Fruit fly (Drosophila melanogaster) whole organism, embryonic: ENCODE data around the gene POLDIP2.
A peak's percentile ranks its signal among the peaks of the same experiment; 100 is the strongest.

Experiments
- Atf6 ChIP-seq: fragments of 200-800 bp; sonication (Bioruptor generic); IDR thresholded peaks from 2 replicates; pipeline ENCODE4 v1.3.6; 2022; ENCODE audit warnings: missing biosample characterization, missing genetic modification characterization
- Bgb ChIP-seq: fragments of 200-800 bp; sonication (Bioruptor generic); IDR thresholded peaks from 2 replicates; pipeline ENCODE4 v1.3.6; 2022; ENCODE audit warnings: missing biosample characterization, missing genetic modification characterization; ENCODE audit not compliant: partially characterized antibody
- CG10654 ChIP-seq: fragments of 200-800 bp; sonication (Bioruptor generic); optimal IDR thresholded peaks from 2 replicates; lab custom pipeline; 2016; ENCODE audit warnings: missing biosample characterization, missing genetic modification characterization
- CG12155 ChIP-seq: fragments of 200-800 bp; sonication (Bioruptor generic); optimal IDR thresholded peaks from 3 replicates; lab custom pipeline; 2016; ENCODE audit warnings: missing biosample characterization, missing genetic modification characterization
- CG14965 ChIP-seq: fragments of 200-800 bp; sonication (Bioruptor generic); optimal IDR thresholded peaks from 2 replicates; lab custom pipeline; 2016; ENCODE audit warnings: missing biosample characterization, missing genetic modification characterization, borderline replicate concordance
- CG1647 ChIP-seq: fragments of 200-800 bp; sonication (Bioruptor generic); optimal IDR thresholded peaks from 3 replicates; lab custom pipeline; 2016; ENCODE audit warnings: missing biosample characterization, missing genetic modification characterization
- CG17186 ChIP-seq: fragments of 200-800 bp; sonication (Bioruptor generic); optimal IDR thresholded peaks from 3 replicates; lab custom pipeline; 2017; ENCODE audit warnings: missing biosample characterization, missing genetic modification reagents, missing genetic modification characterization
- CG17912 ChIP-seq: fragments of 200-800 bp; sonication (Bioruptor generic); optimal IDR thresholded peaks from 2 replicates; lab custom pipeline; 2018; ENCODE audit warnings: missing biosample characterization, mild to moderate bottlenecking, missing genetic modification characterization
- CG2116 ChIP-seq: fragments of 200-800 bp; sonication (Bioruptor generic); optimal IDR thresholded peaks from 3 replicates; lab custom pipeline; 2018; ENCODE audit warnings: missing biosample characterization, mild to moderate bottlenecking, missing genetic modification characterization
- CG4404 ChIP-seq: fragments of 200-800 bp; sonication (Bioruptor generic); IDR thresholded peaks from 2 replicates; pipeline ENCODE4 v1.3.6; 2022; ENCODE audit warnings: missing biosample characterization, missing genetic modification characterization
- CG4730 ChIP-seq: fragments of 200-800 bp; sonication (Bioruptor generic); IDR thresholded peaks from 2 replicates; pipeline ENCODE4 v1.3.6; 2022; ENCODE audit warnings: missing biosample characterization, missing genetic modification characterization
- CG6765 ChIP-seq: fragments of 200-800 bp; sonication (Bioruptor generic); optimal IDR thresholded peaks from 3 replicates; lab custom pipeline; 2017; ENCODE audit warnings: missing biosample characterization, mild to moderate bottlenecking, missing genetic modification characterization
- CG7745 ChIP-seq: fragments of 200-800 bp; sonication (Bioruptor generic); optimal IDR thresholded peaks from 2 replicates; lab custom pipeline; 2018; ENCODE audit warnings: missing biosample characterization, mild to moderate bottlenecking, missing genetic modification characterization, moderate library complexity
- CG7928 ChIP-seq: fragments of 200-800 bp; sonication (Bioruptor generic); optimal IDR thresholded peaks from 2 replicates; lab custom pipeline; 2017; ENCODE audit warnings: missing biosample characterization, mild to moderate bottlenecking, missing genetic modification characterization
- CG8281 ChIP-seq: fragments of 200-800 bp; sonication (Bioruptor generic); optimal IDR thresholded peaks from 2 replicates; lab custom pipeline; 2018; ENCODE audit warnings: missing biosample characterization, mild to moderate bottlenecking, missing genetic modification characterization, moderate library complexity
- CG8924 ChIP-seq: fragments of 200-800 bp; optimal IDR thresholded peaks from 3 replicates; lab custom pipeline; 2019; ENCODE audit warnings: missing biosample characterization, mild to moderate bottlenecking, missing genetic modification characterization, moderate library complexity
- Camta ChIP-seq: fragments of 200-800 bp; sonication (Bioruptor generic); optimal IDR thresholded peaks from 2 replicates; lab custom pipeline; 2016; ENCODE audit warnings: missing biosample characterization, missing genetic modification characterization
- Fer2 ChIP-seq: fragments of 200-800 bp; sonication (Bioruptor generic); optimal IDR thresholded peaks from 2 replicates; lab custom pipeline; 2018; ENCODE audit warnings: missing biosample characterization, mild to moderate bottlenecking, missing genetic modification characterization, moderate library complexity
- Gsc ChIP-seq: fragments of 200-800 bp; sonication (Bioruptor generic); IDR thresholded peaks from 2 replicates; pipeline ENCODE4 v1.3.6; 2022; ENCODE audit warnings: missing biosample characterization, missing genetic modification characterization
- H15 ChIP-seq: fragments of 200-800 bp; sonication (Bioruptor generic); IDR thresholded peaks from 3 replicates; pipeline ENCODE4 v1.3.6; 2022; ENCODE audit warnings: missing biosample characterization, missing genetic modification characterization
- HLH3B ChIP-seq: fragments of 200-800 bp; sonication (Bioruptor generic); IDR thresholded peaks from 2 replicates; pipeline ENCODE4 v1.3.6; 2022; ENCODE audit warnings: missing biosample characterization, missing genetic modification characterization
- Hmx ChIP-seq: fragments of 200-800 bp; sonication (Bioruptor generic); optimal IDR thresholded peaks from 2 replicates; lab custom pipeline; 2016; ENCODE audit warnings: missing biosample characterization, missing genetic modification characterization
- Jarid2 ChIP-seq: fragments of 200-800 bp; sonication (Bioruptor generic); optimal IDR thresholded peaks from 3 replicates; lab custom pipeline; 2017; ENCODE audit warnings: mild to moderate bottlenecking, missing biosample characterization, missing genetic modification reagents, missing genetic modification characterization
- MBD-R2 ChIP-seq: fragments of 200-800 bp; sonication (Bioruptor generic); IDR thresholded peaks from 2 replicates; pipeline ENCODE4 v1.3.6; 2022; ENCODE audit warnings: missing biosample characterization, missing genetic modification characterization
- Oli ChIP-seq: fragments of 200-800 bp; sonication (Bioruptor generic); optimal IDR thresholded peaks from 2 replicates; lab custom pipeline; 2018; ENCODE audit warnings: missing biosample characterization, mild to moderate bottlenecking, missing genetic modification characterization, moderate library complexity
- Sin3A ChIP-seq: fragments of >200 bp; optimal IDR thresholded peaks from 2 replicates; lab custom pipeline; 2018
- bab2 ChIP-seq: fragments of 200-800 bp; sonication (Bioruptor generic); optimal IDR thresholded peaks from 2 replicates; lab custom pipeline; 2016; ENCODE audit warnings: missing biosample characterization, missing genetic modification characterization
- bcd ChIP-seq: fragments of 200-800 bp; sonication (Bioruptor generic); optimal IDR thresholded peaks from 2 replicates; lab custom pipeline; 2017; ENCODE audit warnings: missing biosample characterization, mild to moderate bottlenecking, missing genetic modification characterization
- bigmax ChIP-seq: fragments of 200-800 bp; sonication (Bioruptor generic); optimal IDR thresholded peaks from 2 replicates; lab custom pipeline; 2018; ENCODE audit warnings: missing biosample characterization, mild to moderate bottlenecking, missing genetic modification characterization
- da ChIP-seq: fragments of 200-800 bp; sonication (Bioruptor generic); optimal IDR thresholded peaks from 2 replicates; lab custom pipeline; 2016; ENCODE audit warnings: missing biosample characterization, missing genetic modification characterization
- danr ChIP-seq: fragments of 200-800 bp; sonication (Bioruptor generic); IDR thresholded peaks from 2 replicates; pipeline ENCODE4 v1.3.6; 2022; ENCODE audit warnings: missing biosample characterization, missing genetic modification characterization
- disco-r ChIP-seq: fragments of 200-800 bp; sonication (Bioruptor generic); optimal IDR thresholded peaks from 2 replicates; lab custom pipeline; 2016; ENCODE audit warnings: missing biosample characterization, missing genetic modification characterization
- dmrt99B ChIP-seq: fragments of 200-800 bp; sonication (Bioruptor generic); optimal IDR thresholded peaks from 2 replicates; lab custom pipeline; 2018; ENCODE audit warnings: missing biosample characterization, mild to moderate bottlenecking, missing genetic modification characterization, moderate library complexity
- eve ChIP-seq, 2 experiments: fragments of >200 bp; optimal IDR thresholded peaks; 2 replicates each; lab custom pipeline; 2017; ENCODE audit warnings: missing biosample characterization in 2 of 2, missing genetic modification characterization in 2 of 2
- grn ChIP-seq: fragments of 200-800 bp; sonication (Bioruptor generic); optimal IDR thresholded peaks from 3 replicates; lab custom pipeline; 2017; ENCODE audit warnings: missing biosample characterization, missing genetic modification characterization
- gsb-n ChIP-seq: fragments of 200-800 bp; sonication (Bioruptor generic); optimal IDR thresholded peaks from 3 replicates; lab custom pipeline; 2018; ENCODE audit warnings: missing biosample characterization, mild to moderate bottlenecking, missing genetic modification characterization
- gt ChIP-seq: fragments of 200-800 bp; sonication (Bioruptor generic); IDR thresholded peaks from 2 replicates; pipeline ENCODE4 v1.3.6; 2022; ENCODE audit warnings: missing biosample characterization, missing genetic modification characterization
- ham ChIP-seq: fragments of 200-800 bp; sonication (Bioruptor generic); IDR thresholded peaks from 2 replicates; pipeline ENCODE4 v1.3.6; 2022; ENCODE audit warnings: missing biosample characterization, missing genetic modification characterization
- hb ChIP-seq: fragments of 200-800 bp; sonication (Bioruptor generic); IDR thresholded peaks from 3 replicates; pipeline ENCODE4 v1.3.6; 2022; ENCODE audit warnings: missing biosample characterization, missing genetic modification characterization; ENCODE audit not compliant: partially characterized antibody
- insv ChIP-seq, 2 experiments: fragments of 200-800 bp; sonication (Bioruptor generic); optimal IDR thresholded peaks; 3 replicates each; lab custom pipeline; 2016 to 2018; ENCODE audit warnings: missing biosample characterization in 2 of 2, missing genetic modification characterization in 2 of 2
- lab ChIP-seq: fragments of 200-800 bp; sonication (Bioruptor generic); optimal IDR thresholded peaks from 3 replicates; lab custom pipeline; 2017; ENCODE audit warnings: missing biosample characterization, missing genetic modification characterization, mild to moderate bottlenecking, moderate library complexity, missing genetic modification reagents
- lbe ChIP-seq: fragments of 200-800 bp; sonication (Bioruptor generic); optimal IDR thresholded peaks from 2 replicates; lab custom pipeline; 2016; ENCODE audit warnings: missing biosample characterization, mild to moderate bottlenecking, missing genetic modification characterization
- lmd ChIP-seq: fragments of 200-800 bp; sonication (Bioruptor generic); IDR thresholded peaks from 2 replicates; pipeline ENCODE4 v1.3.6; 2022; ENCODE audit warnings: missing biosample characterization, missing genetic modification characterization
- onecut ChIP-seq: fragments of 200-800 bp; sonication (Bioruptor generic); IDR thresholded peaks from 2 replicates; pipeline ENCODE4 v1.3.6; 2022; ENCODE audit warnings: missing biosample characterization, missing genetic modification characterization
- pum ChIP-seq: fragments of 200-800 bp; sonication (Bioruptor generic); optimal IDR thresholded peaks from 2 replicates; lab custom pipeline; 2016; ENCODE audit warnings: missing biosample characterization, missing genetic modification characterization
- schlank ChIP-seq: fragments of 200-800 bp; sonication (Bioruptor generic); optimal IDR thresholded peaks from 2 replicates; lab custom pipeline; 2018; ENCODE audit warnings: missing biosample characterization, mild to moderate bottlenecking, missing genetic modification characterization
- sens ChIP-seq: fragments of 200-800 bp; sonication (Bioruptor generic); peaks from one replicate; lab custom pipeline; 2016; ENCODE audit warnings: missing biosample characterization, missing genetic modification characterization
- sisA ChIP-seq: fragments of 200-800 bp; sonication (Bioruptor generic); IDR thresholded peaks from 2 replicates; pipeline ENCODE4 v1.3.6; 2022; ENCODE audit warnings: missing biosample characterization, missing genetic modification characterization
- ssp ChIP-seq: fragments of 200-800 bp; sonication (Bioruptor generic); IDR thresholded peaks from 2 replicates; pipeline ENCODE4 v1.3.6; 2022; ENCODE audit warnings: missing biosample characterization, missing genetic modification characterization
- vnd ChIP-seq: fragments of 200-800 bp; sonication (Bioruptor generic); IDR thresholded peaks from 3 replicates; pipeline ENCODE4 v1.3.6; 2022; ENCODE audit warnings: missing biosample characterization, missing genetic modification characterization; ENCODE audit not compliant: partially characterized antibody
- zen ChIP-seq: fragments of 200-800 bp; sonication (Bioruptor generic); optimal IDR thresholded peaks from 3 replicates; lab custom pipeline; 2018; ENCODE audit warnings: missing biosample characterization, mild to moderate bottlenecking, missing genetic modification characterization, moderate library complexity
- zfh2 ChIP-seq: fragments of 200-800 bp; sonication (Bioruptor generic); optimal IDR thresholded peaks from 2 replicates; lab custom pipeline; 2016; ENCODE audit warnings: missing biosample characterization, missing genetic modification characterization

Gene POLDIP2

DNA sequence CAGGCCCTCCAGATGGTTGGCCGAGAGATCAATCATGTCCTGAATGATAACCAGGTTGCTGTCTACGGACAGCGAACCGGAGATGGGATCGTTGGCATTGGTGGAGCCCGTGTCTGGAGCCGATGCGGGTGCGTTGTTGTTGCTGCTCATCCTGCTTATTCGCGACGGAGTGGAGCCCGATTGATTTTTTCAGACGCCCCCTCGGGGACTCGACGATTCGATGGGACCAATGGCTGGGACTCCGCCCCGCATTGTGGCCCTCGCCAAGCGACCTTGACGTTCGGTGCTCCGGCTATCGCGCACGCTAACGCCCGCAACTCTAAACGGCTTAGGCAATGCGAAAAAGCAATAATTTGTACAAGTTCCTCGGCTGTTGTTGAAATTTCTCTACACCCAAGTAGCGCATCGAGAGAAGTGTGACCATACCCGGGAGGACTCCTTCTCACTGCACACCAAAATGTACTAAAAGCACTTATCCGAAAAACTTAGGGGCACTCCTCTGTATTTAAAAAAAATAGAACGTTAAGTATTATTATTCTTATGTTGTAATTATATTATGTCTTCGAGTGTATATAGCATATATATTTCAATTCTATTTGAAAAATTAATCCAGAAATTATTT lies 16.0 kb downstream of the POLDIP2 start, which contains the start of gene ksr (continued):
- TF ChIP-seq CG1647 (GFP tag; lab: Kevin White, UChicago) = no peak
- TF ChIP-seq Atf6 (GFP tag; lab: Robert Waterston, UW) = no peak
- TF ChIP-seq CG7745 (tag; lab: Kevin White, UChicago) = no peak
- TF ChIP-seq CG4404 (GFP tag; lab: Robert Waterston, UW) = no peak
- peak; percentile 80 for TF ChIP-seq MBD-R2 (GFP tag; lab: Robert Waterston, UW)
- no peak for TF ChIP-seq zfh2 (GFP tag; lab: Kevin White, UChicago)
- TF ChIP-seq ham (GFP tag; lab: Robert Waterston, UW) = no peak
- TF ChIP-seq CG4730 (GFP tag; lab: Robert Waterston, UW) = no peak
- no peak for TF ChIP-seq H15 (GFP tag; lab: Robert Waterston, UW)
- peak; percentile 29; the same call in 1 of the 2 replicates for TF ChIP-seq Bgb (GFP tag; lab: Robert Waterston, UW)
- TF ChIP-seq pum (GFP tag; lab: Kevin White, UChicago) = no peak
- TF ChIP-seq CG7928 = no peak
- TF ChIP-seq bcd (GFP tag; lab: Kevin White, UChicago) = no peak
- peak; percentile 50 for TF ChIP-seq CG8924
- TF ChIP-seq HLH3B (GFP tag; lab: Robert Waterston, UW) = no peak
- no peak for TF ChIP-seq eve (GFP tag; optimal IDR thresholded peaks at IDR 0.05; lab: Kevin White, UChicago)
- no peak for TF ChIP-seq grn (GFP tag; lab: Kevin White, UChicago)
- no peak for TF ChIP-seq Fer2 (tag; lab: Kevin White, UChicago)
- no peak for TF ChIP-seq dmrt99B (tag; lab: Kevin White, UChicago)
- no peak for TF ChIP-seq CG17186
- TF ChIP-seq danr (GFP tag; lab: Robert Waterston, UW) = no peak
- TF ChIP-seq CG17912 (GFP tag; lab: Kevin White, UChicago) = no peak
- no peak for TF ChIP-seq Camta (GFP tag; lab: Kevin White, UChicago)
- no peak for TF ChIP-seq Hmx (GFP tag; lab: Kevin White, UChicago)
- TF ChIP-seq CG12155 (GFP tag; lab: Kevin White, UChicago) = no peak
- TF ChIP-seq bigmax (GFP tag; lab: Kevin White, UChicago) = no peak
- TF ChIP-seq onecut (GFP tag; lab: Robert Waterston, UW) = peak; percentile 80
- TF ChIP-seq ssp (GFP tag; lab: Robert Waterston, UW) = peak; percentile 45
- no peak for TF ChIP-seq gt (GFP tag; lab: Robert Waterston, UW)
- peak; percentile 2 for TF ChIP-seq Jarid2 (GFP tag; lab: Kevin White, UChicago)
- no peak for TF ChIP-seq zen (tag; lab: Kevin White, UChicago)
- TF ChIP-seq vnd (GFP tag; lab: Robert Waterston, UW) = no peak
- no peak for TF ChIP-seq Gsc
- TF ChIP-seq CG2116 (GFP tag; lab: Kevin White, UChicago) = peak; percentile 19
- TF ChIP-seq insv (GFP tag; optimal IDR thresholded peaks at IDR 0.05; lab: Kevin White, UChicago) = no peak
- no peak for TF ChIP-seq disco-r (GFP tag; lab: Kevin White, UChicago)
- no peak for TF ChIP-seq CG8281 (tag; lab: Kevin White, UChicago)
- TF ChIP-seq lmd (GFP tag; lab: Robert Waterston, UW) = no peak; the same call in 1 of the 2 replicates
- TF ChIP-seq CG10654 (GFP tag; lab: Kevin White, UChicago) = no peak
- TF ChIP-seq CG6765 (GFP tag; lab: Kevin White, UChicago) = no peak
- TF ChIP-seq gsb-n (tag; lab: Kevin White, UChicago) = no peak
- TF ChIP-seq lab (GFP tag; lab: Kevin White, UChicago) = no peak
- 0 out of 3 replicates have a peak, but pooled peaks have one; percentile 17 for TF ChIP-seq hb (GFP tag; lab: Robert Waterston, UW)
- TF ChIP-seq Oli (tag; lab: Kevin White, UChicago) = no peak
- no peak for TF ChIP-seq lbe (GFP tag; lab: Kevin White, UChicago)
- no peak for TF ChIP-seq schlank
- TF ChIP-seq CG14965 (GFP tag; lab: Kevin White, UChicago) = no peak
- TF ChIP-seq da (GFP tag; lab: Kevin White, UChicago) = no peak
- TF ChIP-seq bab2 (GFP tag; lab: Kevin White, UChicago) = no peak
- TF ChIP-seq sens = peak; percentile 74
- peak; percentile 13 for TF ChIP-seq Sin3A (lab: Kevin White, UChicago)
- no peak for TF ChIP-seq sisA (GFP tag; lab: Robert Waterston, UW)
